Fruit fly (Drosophila melanogaster): ENCODE data around the gene CG46281.

Gene CG46281

DNA sequence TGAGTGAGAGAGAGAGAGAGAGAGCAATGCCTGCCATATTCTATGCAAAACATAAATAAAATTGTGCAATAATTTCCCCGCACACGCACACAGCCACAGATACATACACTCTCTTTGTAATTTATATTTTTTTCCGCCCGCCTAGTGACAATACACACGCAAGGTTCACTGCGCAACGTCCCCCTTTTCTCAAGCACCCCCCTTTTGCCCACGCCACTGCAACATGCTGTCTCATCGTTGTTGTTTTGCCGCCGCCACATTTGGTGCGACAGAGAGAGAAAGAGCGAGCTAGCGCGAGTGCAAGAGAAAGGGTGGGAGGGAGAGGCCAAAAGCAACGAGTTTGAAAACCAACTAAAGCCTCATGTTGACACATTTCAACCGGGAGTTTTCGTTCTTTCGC is 17.8 kb downstream of the CG46281 start (continued):
- TF ChIP-seq Abd-B (GFP tag; optimal IDR thresholded peaks at IDR 0.05) (peak; percentile 53), Ravus (GFP tag; IDR thresholded peaks at IDR 0.05) (no peak; the same call in 1 of the 2 replicates), gem (tag; optimal IDR thresholded peaks at IDR 0.05) (no peak), cas (GFP tag; IDR thresholded peaks at IDR 0.05) (no peak), CG3407 (GFP tag; optimal IDR thresholded peaks at IDR 0.05) (no peak), CG8765 (GFP tag; IDR thresholded peaks at IDR 0.05) (peak; percentile 60; the same call in 1 of the 2 replicates), CG3281 (GFP tag; optimal IDR thresholded peaks at IDR 0.05) (peak; percentile 30), Doc2 (GFP tag; IDR thresholded peaks at IDR 0.05) (no peak), CG18262 (tag; optimal IDR thresholded peaks at IDR 0.05) (peak; percentile 40), CG10147 (GFP tag; optimal IDR thresholded peaks at IDR 0.05) (peak; percentile 43), Camta (GFP tag; optimal IDR thresholded peaks at IDR 0.05) (peak; percentile 58), zen2 (GFP tag; IDR thresholded peaks at IDR 0.05; ENCODE audit: partially characterized antibody) (no peak), Bgb (GFP tag; IDR thresholded peaks at IDR 0.05; ENCODE audit: partially characterized antibody) (0 out of 2 replicates have a peak, but pooled peaks have one; percentile 17), CG14965 (GFP tag; optimal IDR thresholded peaks at IDR 0.05; ENCODE audit: borderline replicate concordance) (no peak), CG18764 (GFP tag; optimal IDR thresholded peaks at IDR 0.05) (no peak), pum (GFP tag; optimal IDR thresholded peaks at IDR 0.05) (peak; percentile 40), Sox102F (GFP tag; optimal IDR thresholded peaks at IDR 0.05) (no peak), sob (GFP tag; IDR thresholded peaks at IDR 0.05) (peak; percentile 71), CG4282 (GFP tag; optimal IDR thresholded peaks at IDR 0.05) (peak; percentile 51), CG6765 (GFP tag; optimal IDR thresholded peaks at IDR 0.05) (peak; percentile 46), CG9437 (GFP tag; optimal IDR thresholded peaks at IDR 0.05) (peak; percentile 5), CG7987 (GFP tag; optimal IDR thresholded peaks at IDR 0.05) (peak; percentile 64), CG17612 (GFP tag; IDR thresholded peaks at IDR 0.05) (no peak), Oli (tag; optimal IDR thresholded peaks at IDR 0.05) (peak; percentile 38), sd (tag; optimal IDR thresholded peaks at IDR 0.05) (no peak), CG7786 (GFP tag; optimal IDR thresholded peaks at IDR 0.05) (peak; percentile 65), HmgD (GFP tag; optimal IDR thresholded peaks at IDR 0.05) (peak; percentile 36), Optix (GFP tag; IDR thresholded peaks at IDR 0.05) (peak; percentile 71; the same call in 2 of the 3 replicates), CG15696 (tag; optimal IDR thresholded peaks at IDR 0.05) (peak; percentile 14), peb (GFP tag; IDR thresholded peaks at IDR 0.05) (no peak; the same call in 1 of the 2 replicates), CG2678 (tag; optimal IDR thresholded peaks at IDR 0.05) (peak; percentile 57), lov (optimal IDR thresholded peaks at IDR 0.05) (no peak), lov (GFP tag; IDR thresholded peaks at IDR 0.05) (0 out of 3 replicates have a peak, but pooled peaks have one; percentile 57), CG10274 (GFP tag; optimal IDR thresholded peaks at IDR 0.05) (no peak), Oaz (GFP tag; IDR thresholded peaks at IDR 0.05) (peak; percentile 41; the same call in 1 of the 2 replicates), CrebB (tag; optimal IDR thresholded peaks at IDR 0.05) (peak; percentile 66), inv (GFP tag; IDR thresholded peaks at IDR 0.05; ENCODE audit: partially characterized antibody) (no peak), CG12104 (GFP tag; optimal IDR thresholded peaks at IDR 0.05) (peak; percentile 27), usp (GFP tag; optimal IDR thresholded peaks at IDR 0.05) (no peak), CG13624 (GFP tag; optimal IDR thresholded peaks at IDR 0.05) (peak; percentile 60), CG5953 (GFP tag; IDR thresholded peaks at IDR 0.05) (0 out of 2 replicates have a peak, but pooled peaks have one; percentile 24), CG10959 (GFP tag; IDR thresholded peaks at IDR 0.05) (no peak), CG18599 (GFP tag; optimal IDR thresholded peaks at IDR 0.05) (peak; percentile 73), H2.0 (GFP tag; IDR thresholded peaks at IDR 0.05) (peak; percentile 60), Dll (GFP tag; IDR thresholded peaks at IDR 0.05; ENCODE audit: partially characterized antibody) (no peak), Atf6 (GFP tag; IDR thresholded peaks at IDR 0.05) (peak; percentile 46; the same call in 1 of the 2 replicates), oc (tag; optimal IDR thresholded peaks at IDR 0.05) (peak; percentile 58), lilli (GFP tag; optimal IDR thresholded peaks at IDR 0.05) (peak; percentile 81), en (GFP tag; optimal IDR thresholded peaks at IDR 0.05) (no peak), bcd (GFP tag; optimal IDR thresholded peaks at IDR 0.05) (peak; percentile 63), C15 (GFP tag; IDR thresholded peaks at IDR 0.05) (no peak)

Data from whole organism, embryonic.